Fruit fly (Drosophila melanogaster): ENCODE measurements around the gene GstZ2.
A peak's percentile ranks its signal among the peaks of the same experiment; 100 is the strongest.

GstZ2 gene

dm6 chr3R:9418373-9419299 lies 41.8 kb downstream of the GstZ2 start (continued):
- TF ChIP-seq Trl (optimal IDR thresholded peaks at IDR 0.05) (peak; percentile 1 to 77), Trl (GFP tag; optimal IDR thresholded peaks at IDR 0.05) (no peak), H15 (GFP tag; IDR thresholded peaks at IDR 0.05) (no peak), sr (GFP tag; IDR thresholded peaks at IDR 0.05) (no peak), Six4 (GFP tag; optimal IDR thresholded peaks at IDR 0.05) (no peak), CG10431 (GFP tag; optimal IDR thresholded peaks at IDR 0.05) (no peak), B-H2 (GFP tag; optimal IDR thresholded peaks at IDR 0.05) (no peak), Blimp-1 (GFP tag; optimal IDR thresholded peaks at IDR 0.05) (peak; percentile 8), cwo (GFP tag; optimal IDR thresholded peaks at IDR 0.05) (no peak), BtbVII (GFP tag; optimal IDR thresholded peaks at IDR 0.05) (no peak), pita (GFP tag; optimal IDR thresholded peaks at IDR 0.05) (no peak), row (GFP tag; IDR thresholded peaks at IDR 0.05) (no peak), sens-2 (GFP tag; IDR thresholded peaks at IDR 0.05) (no peak), ase (GFP tag; IDR thresholded peaks at IDR 0.05) (no peak), salm (tag; optimal IDR thresholded peaks at IDR 0.05) (no peak), CG31441 (GFP tag; IDR thresholded peaks at IDR 0.05) (no peak), Max (GFP tag; optimal IDR thresholded peaks at IDR 0.05) (no peak), CG12155 (GFP tag; optimal IDR thresholded peaks at IDR 0.05) (peak; percentile 2), dm (GFP tag; optimal IDR thresholded peaks at IDR 0.05) (no peak), CG8359 (GFP tag; optimal IDR thresholded peaks at IDR 0.05; ENCODE audit: borderline replicate concordance) (no peak), CG18599 (GFP tag; optimal IDR thresholded peaks at IDR 0.05) (peak; percentile 43), zen (tag; optimal IDR thresholded peaks at IDR 0.05) (peak; percentile 27), ssp (GFP tag; IDR thresholded peaks at IDR 0.05) (no peak), Bdp1 (GFP tag; optimal IDR thresholded peaks at IDR 0.05) (no peak), CG13624 (GFP tag; optimal IDR thresholded peaks at IDR 0.05) (no peak), CG2199 (GFP tag; IDR thresholded peaks at IDR 0.05) (no peak), Ptx1 (GFP tag; IDR thresholded peaks at IDR 0.05) (no peak), CG14860 (GFP tag; IDR thresholded peaks at IDR 0.05; ENCODE audit: partially characterized antibody) (no peak), oc (tag; optimal IDR thresholded peaks at IDR 0.05) (no peak), psq (GFP tag; optimal IDR thresholded peaks at IDR 0.05) (peak; percentile 38), CG17385 (GFP tag; optimal IDR thresholded peaks at IDR 0.05) (peak; percentile 85), zfh1 (GFP tag; IDR thresholded peaks at IDR 0.05) (no peak), pan (optimal IDR thresholded peaks at IDR 0.05) (no peak), pan (GFP tag; optimal IDR thresholded peaks at IDR 0.05 in 1 of 2, IDR thresholded peaks at IDR 0.05 in 1 of 2) (no peak), da (GFP tag; optimal IDR thresholded peaks at IDR 0.05) (no peak), hkb (optimal IDR thresholded peaks at IDR 0.05) (no peak), hkb (GFP tag; IDR thresholded peaks at IDR 0.05) (no peak), CG17568 (GFP tag; optimal IDR thresholded peaks at IDR 0.05) (no peak), CG9215 (GFP tag; IDR thresholded peaks at IDR 0.05) (no peak), CG32532 (GFP tag; IDR thresholded peaks at IDR 0.05) (no peak), CrebB (tag; optimal IDR thresholded peaks at IDR 0.05) (no peak), Lim3 (GFP tag; IDR thresholded peaks at IDR 0.05) (no peak), CG9932 (GFP tag; IDR thresholded peaks at IDR 0.05) (no peak), gsb (GFP tag; IDR thresholded peaks at IDR 0.05) (no peak), CG18764 (GFP tag; optimal IDR thresholded peaks at IDR 0.05) (no peak)
